Worm (Caenorhabditis elegans): ENCODE data around the gene K09H11.11.

DNA sequence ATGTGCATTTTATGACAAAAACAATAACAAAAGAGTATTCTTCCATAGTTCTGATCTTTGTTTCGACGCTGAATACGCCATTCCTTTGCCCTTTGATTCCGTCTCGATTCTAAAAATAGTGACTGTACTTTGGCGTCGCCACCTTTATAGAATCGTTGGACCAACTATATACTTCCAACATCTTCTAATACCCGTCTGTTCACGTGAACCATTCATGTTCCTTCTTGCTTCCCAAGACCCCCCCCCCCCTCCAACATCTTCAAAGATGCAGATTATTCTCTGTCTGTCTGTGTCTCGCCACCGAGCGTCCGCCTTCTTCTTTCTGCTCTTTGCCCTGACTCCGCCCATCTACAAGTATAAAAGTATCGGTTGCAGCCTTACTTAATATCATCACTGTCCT is 14.9 kb upstream of the K09H11.11 start:
- TF ChIP-seq R02D3.7 (tag; optimal IDR thresholded peaks at IDR 0.05) = no peak
- TF ChIP-seq egl-27 (tag; optimal IDR thresholded peaks at IDR 0.05) = no peak
- no peak for TF ChIP-seq aly-2 (tag; optimal IDR thresholded peaks at IDR 0.05)
- TF ChIP-seq sdz-12 (GFP tag; optimal IDR thresholded peaks at IDR 0.05) = no peak
- TF ChIP-seq fos-1 (tag; optimal IDR thresholded peaks at IDR 0.05) = no peak
- TF ChIP-seq lin-39 (tag; optimal IDR thresholded peaks at IDR 0.05) = no peak
- TF ChIP-seq skn-1 (tag; optimal IDR thresholded peaks at IDR 0.05) = no peak
- no peak for TF ChIP-seq nhr-6 (tag; optimal IDR thresholded peaks at IDR 0.05)
- TF ChIP-seq lin-15B (tag; optimal IDR thresholded peaks at IDR 0.05) = no peak
- TF ChIP-seq lin-13 (GFP tag; optimal IDR thresholded peaks at IDR 0.05) = no peak
